Fruit fly (Drosophila melanogaster) whole organism, embryonic: ENCODE measurements around the gene CG15019.
A peak's percentile ranks its signal among the peaks of the same experiment; 100 is the strongest.

Source experiments
- BEAF-32 ChIP-seq: fragments of 200-800 bp; sonication (Bioruptor generic); optimal IDR thresholded peaks from 3 replicates; lab custom pipeline; 2017; ENCODE audit warnings: missing biosample characterization, missing genetic modification characterization, mild to moderate bottlenecking, moderate library complexity, missing genetic modification reagents
- Bdp1 ChIP-seq: fragments of 200-800 bp; sonication (Bioruptor generic); optimal IDR thresholded peaks from 3 replicates; lab custom pipeline; 2016; ENCODE audit warnings: missing biosample characterization, missing genetic modification characterization
- Blimp-1 ChIP-seq: fragments of 200-800 bp; sonication (Bioruptor generic); optimal IDR thresholded peaks from 3 replicates; lab custom pipeline; 2018; ENCODE audit warnings: missing biosample characterization, missing genetic modification characterization, mild to moderate bottlenecking, moderate library complexity, missing genetic modification reagents
- CG11456 ChIP-seq: fragments of 200-800 bp; sonication (Bioruptor generic); IDR thresholded peaks from 3 replicates; pipeline ENCODE4 v1.3.6; 2022; ENCODE audit warnings: missing biosample characterization, missing genetic modification characterization
- CG15696 ChIP-seq: fragments of 200-800 bp; sonication (Bioruptor generic); optimal IDR thresholded peaks from 2 replicates; lab custom pipeline; 2019; ENCODE audit warnings: missing biosample characterization, mild to moderate bottlenecking, missing genetic modification characterization, moderate library complexity
- CG16863 ChIP-seq: fragments of 200-800 bp; sonication (Bioruptor generic); optimal IDR thresholded peaks from 3 replicates; lab custom pipeline; 2016; ENCODE audit warnings: missing biosample characterization, missing genetic modification characterization
- CG17612 ChIP-seq: fragments of 200-800 bp; sonication (Bioruptor generic); IDR thresholded peaks from 2 replicates; pipeline ENCODE4 v1.3.6; 2022; ENCODE audit warnings: missing biosample characterization, missing genetic modification characterization
- CG1792 ChIP-seq: fragments of 200-800 bp; sonication (Bioruptor generic); optimal IDR thresholded peaks from 2 replicates; lab custom pipeline; 2016; ENCODE audit warnings: missing biosample characterization, missing genetic modification characterization
- CG2199 ChIP-seq: fragments of 200-800 bp; sonication (Bioruptor generic); IDR thresholded peaks from 3 replicates; pipeline ENCODE4 v1.3.6; 2022; ENCODE audit warnings: missing biosample characterization, missing genetic modification characterization
- CG30020 ChIP-seq: fragments of 200-800 bp; optimal IDR thresholded peaks from 2 replicates; lab custom pipeline; 2019; ENCODE audit warnings: missing biosample characterization, mild to moderate bottlenecking, missing genetic modification characterization, moderate library complexity
- CG3163 ChIP-seq: fragments of 200-800 bp; sonication (Bioruptor generic); optimal IDR thresholded peaks from 3 replicates; lab custom pipeline; 2016; ENCODE audit warnings: missing biosample characterization, missing genetic modification characterization
- CG32772 ChIP-seq: fragments of 200-800 bp; sonication (Bioruptor generic); IDR thresholded peaks from 2 replicates; pipeline ENCODE4 v1.3.6; 2022; ENCODE audit warnings: missing biosample characterization, missing genetic modification characterization
- CG33557 ChIP-seq: fragments of 200-800 bp; sonication (Bioruptor generic); optimal IDR thresholded peaks from 2 replicates; lab custom pipeline; 2019; ENCODE audit warnings: missing biosample characterization, mild to moderate bottlenecking, missing genetic modification characterization, moderate library complexity
- CG4424 ChIP-seq: fragments of 200-800 bp; sonication (Bioruptor generic); optimal IDR thresholded peaks from 3 replicates; lab custom pipeline; 2016; ENCODE audit warnings: missing biosample characterization, missing genetic modification characterization
- CG6689 ChIP-seq: fragments of 200-800 bp; sonication (Bioruptor generic); IDR thresholded peaks from 2 replicates; pipeline ENCODE4 v1.3.6; 2022; ENCODE audit warnings: missing biosample characterization, missing genetic modification characterization
- CG6791 ChIP-seq: fragments of 200-800 bp; sonication (Bioruptor generic); IDR thresholded peaks from 3 replicates; pipeline ENCODE4 v1.3.6; 2022; ENCODE audit warnings: missing biosample characterization, missing genetic modification characterization; ENCODE audit not compliant: partially characterized antibody
- CG8359 ChIP-seq: fragments of 200-800 bp; sonication (Bioruptor generic); optimal IDR thresholded peaks from 2 replicates; lab custom pipeline; 2017; ENCODE audit warnings: missing biosample characterization, mild to moderate bottlenecking, missing genetic modification characterization, borderline replicate concordance
- Dbx ChIP-seq: fragments of 200-800 bp; sonication (Bioruptor generic); IDR thresholded peaks from 3 replicates; pipeline ENCODE4 v1.3.6; 2022; ENCODE audit warnings: missing biosample characterization, missing genetic modification characterization
- Deaf1 ChIP-seq: fragments of 200-800 bp; optimal IDR thresholded peaks from 3 replicates; lab custom pipeline; 2019; ENCODE audit warnings: missing biosample characterization, mild to moderate bottlenecking, missing genetic modification characterization, moderate library complexity
- Eip74EF ChIP-seq, 2 experiments: fragments of 200-800 bp in 1 of 2; fragments of >200 bp in 1 of 2; sonication (Bioruptor generic) in 1 of 2; optimal IDR thresholded peaks; 2 replicates each; lab custom pipeline; 2017 to 2019; ENCODE audit warnings: missing biosample characterization in 2 of 2, missing genetic modification characterization in 2 of 2, mild to moderate bottlenecking in 1 of 2, moderate library complexity in 1 of 2
- Ets65A ChIP-seq: fragments of 200-800 bp; sonication (Bioruptor generic); peaks from one replicate; lab custom pipeline; 2016; ENCODE audit warnings: missing biosample characterization, missing genetic modification characterization
- GATAe ChIP-seq: fragments of 200-800 bp; sonication (Bioruptor generic); conservative IDR thresholded peaks from 2 replicates; pipeline ENCODE4 v1.3.6; 2022; ENCODE audit warnings: missing biosample characterization, missing genetic modification characterization
- Med ChIP-seq: fragments of 200-800 bp; sonication (Bioruptor generic); peaks from one replicate; lab custom pipeline; 2016; ENCODE audit warnings: missing biosample characterization, missing genetic modification characterization, mild to moderate bottlenecking, inconsistent platforms, moderate library complexity
- Myb ChIP-seq: fragments of 200-800 bp; sonication (Bioruptor generic); optimal IDR thresholded peaks from 2 replicates; lab custom pipeline; 2016; ENCODE audit warnings: missing biosample characterization, missing genetic modification characterization
- Nf-YA ChIP-seq: fragments of 200-800 bp; sonication (Bioruptor generic); IDR thresholded peaks from 2 replicates; pipeline ENCODE4 v1.3.6; 2022; ENCODE audit warnings: missing biosample characterization, missing genetic modification characterization
- Oaz ChIP-seq: fragments of 200-800 bp; sonication (Bioruptor generic); IDR thresholded peaks from 2 replicates; pipeline ENCODE4 v1.3.6; 2022; ENCODE audit warnings: missing biosample characterization, missing genetic modification characterization
- Oli ChIP-seq: fragments of 200-800 bp; sonication (Bioruptor generic); optimal IDR thresholded peaks from 2 replicates; lab custom pipeline; 2018; ENCODE audit warnings: missing biosample characterization, mild to moderate bottlenecking, missing genetic modification characterization, moderate library complexity
- Ptx1 ChIP-seq: fragments of 200-800 bp; sonication (Bioruptor generic); IDR thresholded peaks from 2 replicates; pipeline ENCODE4 v1.3.6; 2022; ENCODE audit warnings: missing biosample characterization, missing genetic modification characterization
- abd-A ChIP-seq: fragments of 200-800 bp; sonication (Bioruptor generic); optimal IDR thresholded peaks from 3 replicates; lab custom pipeline; 2019; ENCODE audit warnings: missing biosample characterization, mild to moderate bottlenecking, missing genetic modification characterization, moderate library complexity
- ase ChIP-seq: fragments of 200-800 bp; sonication (Bioruptor generic); IDR thresholded peaks from 3 replicates; pipeline ENCODE4 v1.3.6; 2022; ENCODE audit warnings: missing biosample characterization, missing genetic modification characterization
- cg ChIP-seq: fragments of 200-800 bp; sonication (Bioruptor generic); optimal IDR thresholded peaks from 3 replicates; lab custom pipeline; 2019; ENCODE audit warnings: missing biosample characterization, mild to moderate bottlenecking, missing genetic modification characterization, moderate library complexity
- dan ChIP-seq: fragments of 200-800 bp; sonication (Bioruptor generic); IDR thresholded peaks from 2 replicates; pipeline ENCODE4 v1.3.6; 2022; ENCODE audit warnings: missing biosample characterization, missing genetic modification characterization
- dimm ChIP-seq: fragments of 200-800 bp; sonication (Bioruptor generic); IDR thresholded peaks from 2 replicates; pipeline ENCODE4 v1.3.6; 2022; ENCODE audit warnings: missing biosample characterization, missing genetic modification characterization
- emc ChIP-seq: fragments of 200-800 bp; sonication (Bioruptor generic); optimal IDR thresholded peaks from 2 replicates; lab custom pipeline; 2016; ENCODE audit warnings: missing biosample characterization, missing genetic modification characterization
- ewg ChIP-seq: fragments of 200-800 bp; sonication (Bioruptor generic); optimal IDR thresholded peaks from 3 replicates; lab custom pipeline; 2017; ENCODE audit warnings: mild to moderate bottlenecking, missing biosample characterization, missing genetic modification reagents, missing genetic modification characterization
- fd64A ChIP-seq: fragments of 200-800 bp; sonication (Bioruptor generic); optimal IDR thresholded peaks from 3 replicates; lab custom pipeline; 2018; ENCODE audit warnings: missing biosample characterization, mild to moderate bottlenecking, missing genetic modification characterization
- fru ChIP-seq: fragments of >200 bp; optimal IDR thresholded peaks from 2 replicates; lab custom pipeline; 2017
- her ChIP-seq: fragments of 200-800 bp; sonication (Bioruptor generic); optimal IDR thresholded peaks from 2 replicates; lab custom pipeline; 2016; ENCODE audit warnings: missing biosample characterization, missing genetic modification characterization
- kni ChIP-seq: fragments of 200-800 bp; sonication (Bioruptor generic); optimal IDR thresholded peaks from 3 replicates; lab custom pipeline; 2017; ENCODE audit warnings: mild to moderate bottlenecking, missing biosample characterization, missing genetic modification reagents, missing genetic modification characterization
- lilli ChIP-seq: fragments of 200-800 bp; sonication (Bioruptor generic); optimal IDR thresholded peaks from 3 replicates; lab custom pipeline; 2016; ENCODE audit warnings: missing biosample characterization, missing genetic modification characterization
- nerfin-1 ChIP-seq: fragments of 200-800 bp; sonication (Bioruptor generic); optimal IDR thresholded peaks from 3 replicates; lab custom pipeline; 2019; ENCODE audit warnings: missing biosample characterization, mild to moderate bottlenecking, missing genetic modification characterization, moderate library complexity
- nerfin-2 ChIP-seq: fragments of 200-800 bp; sonication (Bioruptor generic); IDR thresholded peaks from 2 replicates; pipeline ENCODE4 v1.3.6; 2022; ENCODE audit warnings: missing biosample characterization, missing genetic modification characterization; ENCODE audit not compliant: partially characterized antibody
- nom ChIP-seq: fragments of 200-800 bp; sonication (Bioruptor generic); optimal IDR thresholded peaks from 2 replicates; lab custom pipeline; 2017; ENCODE audit warnings: missing biosample characterization, missing genetic modification characterization, mild to moderate bottlenecking, moderate library complexity, missing genetic modification reagents
- row ChIP-seq: fragments of 200-800 bp; sonication (Bioruptor generic); IDR thresholded peaks from 3 replicates; pipeline ENCODE4 v1.3.6; 2022; ENCODE audit warnings: missing biosample characterization, missing genetic modification characterization
- scrt ChIP-seq: fragments of 200-800 bp; sonication (Bioruptor generic); optimal IDR thresholded peaks from 2 replicates; lab custom pipeline; 2018; ENCODE audit warnings: missing biosample characterization, mild to moderate bottlenecking, missing genetic modification characterization, moderate library complexity
- sd ChIP-seq: fragments of 200-800 bp; sonication (Bioruptor generic); optimal IDR thresholded peaks from 3 replicates; lab custom pipeline; 2018; ENCODE audit warnings: missing biosample characterization, mild to moderate bottlenecking, missing genetic modification characterization, moderate library complexity
- sens ChIP-seq: fragments of 200-800 bp; sonication (Bioruptor generic); peaks from one replicate; lab custom pipeline; 2016; ENCODE audit warnings: missing biosample characterization, missing genetic modification characterization
- sr ChIP-seq: fragments of 200-800 bp; sonication (Bioruptor generic); IDR thresholded peaks from 3 replicates; pipeline ENCODE4 v1.3.6; 2022; ENCODE audit warnings: missing biosample characterization, missing genetic modification characterization
- vfl ChIP-seq: fragments of 200-800 bp; sonication (Bioruptor generic); optimal IDR thresholded peaks from 2 replicates; lab custom pipeline; 2016; ENCODE audit warnings: missing biosample characterization, missing genetic modification characterization
- vnd ChIP-seq: fragments of 200-800 bp; sonication (Bioruptor generic); IDR thresholded peaks from 3 replicates; pipeline ENCODE4 v1.3.6; 2022; ENCODE audit warnings: missing biosample characterization, missing genetic modification characterization; ENCODE audit not compliant: partially characterized antibody

Gene CG15019

dm6 chr3L:4389104-4389503 is 16.8 kb downstream of the CG15019 start (continued):
- 0 out of 2 replicates have a peak, but pooled peaks have one; percentile 29 for TF ChIP-seq Ptx1 (GFP tag; lab: Robert Waterston, UW)

dm6 chr3L:4388215-4388614 is 17.6 kb downstream of the CG15019 start:
- TF ChIP-seq CG11456 (GFP tag; lab: Robert Waterston, UW) (no peak), row (GFP tag; lab: Robert Waterston, UW) (0 out of 3 replicates have a peak, but pooled peaks have one; percentile 1), dan (GFP tag; lab: Robert Waterston, UW) (no peak), CG33557 (GFP tag; lab: Kevin White, UChicago) (no peak), CG17612 (GFP tag; lab: Robert Waterston, UW) (no peak), CG32772 (GFP tag; lab: Robert Waterston, UW) (no peak), emc (GFP tag; lab: Kevin White, UChicago) (no peak), vfl (GFP tag; lab: Kevin White, UChicago) (no peak), nom (GFP tag; lab: Kevin White, UChicago) (no peak), Dbx (no peak), CG16863 (GFP tag; lab: Kevin White, UChicago) (no peak), ewg (GFP tag; lab: Kevin White, UChicago) (no peak), Ets65A (GFP tag; lab: Kevin White, UChicago) (peak; percentile 63), CG3163 (GFP tag; lab: Kevin White, UChicago) (no peak), CG30020 (tag; lab: Kevin White, UChicago) (no peak), GATAe (no peak), sens (peak; percentile 65), sd (tag; lab: Kevin White, UChicago) (peak; percentile 87), vnd (GFP tag; lab: Robert Waterston, UW) (no peak), CG15696 (tag; lab: Kevin White, UChicago) (no peak), CG4424 (GFP tag; lab: Kevin White, UChicago) (no peak), fru (lab: Kevin White, UChicago) (no peak), Bdp1 (no peak), lilli (no peak), Oaz (GFP tag; lab: Robert Waterston, UW) (no peak), Oli (tag; lab: Kevin White, UChicago) (no peak), sr (peak; percentile 68; the same call in 2 of the 3 replicates), CG6689 (no peak), dimm (GFP tag; lab: Robert Waterston, UW) (no peak), nerfin-1 (tag; lab: Kevin White, UChicago) (no peak)

- TF ChIP-seq BEAF-32 (GFP tag; lab: Kevin White, UChicago) (no peak), ewg (GFP tag; lab: Kevin White, UChicago) (no peak), her (GFP tag; lab: Kevin White, UChicago) (no peak), CG6791 (GFP tag; lab: Robert Waterston, UW) (0 out of 3 replicates have a peak, but pooled peaks have one; percentile 30), fd64A (GFP tag; lab: Kevin White, UChicago) (peak; percentile 32), Med (peak; percentile 59), scrt (GFP tag; lab: Kevin White, UChicago) (no peak), Blimp-1 (GFP tag; lab: Kevin White, UChicago) (peak; percentile 77), ase (no peak), Eip74EF (GFP tag; optimal IDR thresholded peaks at IDR 0.05; lab: Kevin White, UChicago) (peak in 1 of 2 experiments; percentile 7), Nf-YA (GFP tag; lab: Robert Waterston, UW) (peak; percentile 36; the same call in 1 of the 2 replicates), abd-A (tag; lab: Kevin White, UChicago) (no peak), CG1792 (GFP tag; lab: Kevin White, UChicago) (no peak), Myb (GFP tag; lab: Kevin White, UChicago) (no peak), CG2199 (GFP tag; lab: Robert Waterston, UW) (0 out of 3 replicates have a peak, but pooled peaks have one; percentile 14), CG11456 (GFP tag; lab: Robert Waterston, UW) (no peak), nerfin-2 (GFP tag; lab: Robert Waterston, UW) (no peak), cg (GFP tag; lab: Kevin White, UChicago) (no peak), kni (GFP tag; lab: Kevin White, UChicago) (peak; percentile 27), Deaf1 (tag; lab: Kevin White, UChicago) (peak; percentile 92), CG8359 (GFP tag; lab: Kevin White, UChicago) (no peak)
Measured at dm6 chr3L:4384326-4384662, 21.6 kb downstream of the CG15019 start, which contains the start of gene slow. Gene slow (plus strand): TSS chr3L:4384442.
